Worm (Caenorhabditis elegans): ENCODE measurements around the gene srx-96.

ce11 chrV:13730762-13731161 lies 19.6 kb downstream of the srx-96 start, which contains the start of gene dct-17:
- TF ChIP-seq ces-1 (GFP tag; optimal IDR thresholded peaks at IDR 0.05) (no peak), blmp-1 (tag; optimal IDR thresholded peaks at IDR 0.05) (no peak), elt-3 (tag; optimal IDR thresholded peaks at IDR 0.05) (no peak)

Data from whole organism, mixed stage, embryonic.